Worm (Caenorhabditis elegans) whole organism, dauer: ENCODE results near the gene F19D8.2.

Experiments used
- unc-62 ChIP-seq: sonication (generic microtip); optimal IDR thresholded peaks from 2 replicates; lab custom pipeline; 2017; ENCODE audit warnings: missing biosample characterization, missing genetic modification reagents, missing genetic modification characterization

The F19D8.2 gene

ce11 chrX:13834127-13834526 is at the start of gene F19D8.2:
TSS of gene F19D8.2 (plus strand) at chrX:13834427.
- TF ChIP-seq unc-62 (GFP tag; lab: Kevin White, UChicago), result no peak

- no peak for TF ChIP-seq unc-62 (GFP tag; lab: Kevin White, UChicago)
Observed at ce11 chrX:13785268-13785667, 49.0 kb upstream of the F19D8.2 start, which contains the start of gene F55F3.4. TSS of gene F55F3.4 (plus strand) at chrX:13785568.

- no peak for TF ChIP-seq unc-62 (GFP tag; lab: Kevin White, UChicago)
Observed at ce11 chrX:13790532-13790931, 43.7 kb upstream of the F19D8.2 start, which contains the start of gene ZK1086.3. TSS of gene ZK1086.3 (plus strand) at chrX:13790832.

DNA sequence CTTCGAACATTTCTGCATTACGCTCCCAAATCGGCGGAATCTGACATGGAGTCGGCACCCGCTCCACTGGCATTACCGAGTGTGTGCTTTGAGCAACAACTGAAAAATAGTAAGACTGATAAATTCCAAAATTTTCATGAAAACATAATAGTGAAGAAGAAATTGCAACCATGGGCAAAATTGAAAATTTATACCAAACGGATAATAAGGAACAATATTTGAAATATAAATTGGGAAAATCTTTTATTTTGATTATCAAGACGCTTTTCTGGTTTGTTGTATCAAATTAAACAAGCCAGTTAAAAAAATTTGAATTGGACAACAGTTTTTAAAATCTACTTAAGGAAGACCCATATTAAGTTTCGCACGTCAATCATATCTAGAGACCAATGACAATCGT is 40.7 kb upstream of the F19D8.2 start, which contains the start of gene ZK1086.2:
TSS of gene ZK1086.2 (minus strand) at position 101 of the 400 bp plus-strand sequence.
- TF ChIP-seq unc-62 (GFP tag; lab: Kevin White, UChicago), result no peak

DNA sequence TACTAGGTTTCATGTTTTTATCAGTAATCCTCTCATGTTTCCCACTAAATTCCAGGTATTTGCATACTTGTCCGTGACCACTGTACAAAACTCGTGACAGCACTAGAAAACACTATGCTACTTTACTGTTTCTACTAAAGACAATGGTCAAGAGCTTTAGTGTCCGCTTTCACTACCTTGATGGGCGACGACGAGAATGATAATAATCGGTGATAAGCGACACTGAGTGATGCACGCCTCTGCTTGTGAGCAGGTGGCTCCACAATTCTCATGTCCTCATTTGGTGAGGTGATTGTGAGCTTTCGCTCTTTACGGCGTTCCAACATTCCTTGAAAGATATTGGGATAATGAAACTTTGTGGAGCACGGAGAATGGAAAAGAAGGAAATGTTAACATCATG is 31.0 kb upstream of the F19D8.2 start:
- no peak for TF ChIP-seq unc-62 (GFP tag; lab: Kevin White, UChicago)

DNA sequence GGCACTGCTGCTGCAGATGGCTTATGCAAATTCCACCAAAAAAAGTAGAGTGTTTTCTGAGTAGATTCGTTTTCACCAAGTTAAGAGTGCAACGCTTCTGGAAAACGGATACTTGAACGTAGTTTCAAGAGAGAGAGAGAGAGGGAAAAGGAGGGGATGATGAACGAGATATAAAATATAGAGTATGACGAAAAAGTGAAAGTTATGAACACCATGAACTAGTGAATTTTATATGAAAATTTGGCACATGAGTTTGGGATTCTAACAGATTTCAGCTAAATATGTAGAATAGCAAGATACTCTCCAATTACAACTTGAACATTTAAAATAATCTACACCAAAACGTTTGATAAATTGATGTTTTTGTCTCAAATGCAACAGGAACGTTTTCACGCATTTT is 24.5 kb upstream of the F19D8.2 start, which contains the start of gene obr-3:
TSS of gene obr-3 (minus strand) at position 101 of the 400 bp plus-strand sequence.
- TF ChIP-seq unc-62 (GFP tag; lab: Kevin White, UChicago), result no peak

DNA sequence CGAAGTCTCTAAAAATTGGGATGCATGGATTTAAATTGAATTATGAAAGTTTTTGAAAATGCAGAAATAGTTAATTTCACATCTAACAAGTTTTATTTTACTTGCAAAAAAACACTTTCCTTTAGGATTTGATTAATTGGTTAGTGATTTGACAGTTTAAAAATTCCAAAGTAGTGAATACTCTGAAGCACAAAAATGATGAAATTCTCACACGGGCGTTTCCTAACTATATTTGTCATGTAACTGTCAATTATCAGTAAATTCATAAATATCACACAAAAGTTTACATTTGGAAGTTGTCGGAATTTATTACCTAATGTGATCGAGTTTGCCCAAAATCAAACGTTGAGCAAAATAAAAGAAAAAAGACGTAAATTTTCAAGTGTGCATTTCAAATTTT is 23.1 kb upstream of the F19D8.2 start:
- TF ChIP-seq unc-62 (GFP tag; lab: Kevin White, UChicago), result no peak

ce11 chrX:13811929-13812328 is 22.3 kb upstream of the F19D8.2 start:
- no peak for TF ChIP-seq unc-62 (GFP tag; lab: Kevin White, UChicago)

ce11 chrX:13818791-13819190 is 15.4 kb upstream of the F19D8.2 start:
- TF ChIP-seq unc-62 (GFP tag; lab: Kevin White, UChicago), result no peak

- TF ChIP-seq unc-62 (GFP tag; lab: Kevin White, UChicago), result no peak
Observed at ce11 chrX:13823482-13823881, 10.7 kb upstream of the F19D8.2 start, which contains the start of gene twk-23. TSS of gene twk-23 (minus strand) at chrX:13823582.

- no peak for TF ChIP-seq unc-62 (GFP tag; lab: Kevin White, UChicago)
Observed at ce11 chrX:13833448-13833847, 779 bp upstream of the F19D8.2 start.

DNA sequence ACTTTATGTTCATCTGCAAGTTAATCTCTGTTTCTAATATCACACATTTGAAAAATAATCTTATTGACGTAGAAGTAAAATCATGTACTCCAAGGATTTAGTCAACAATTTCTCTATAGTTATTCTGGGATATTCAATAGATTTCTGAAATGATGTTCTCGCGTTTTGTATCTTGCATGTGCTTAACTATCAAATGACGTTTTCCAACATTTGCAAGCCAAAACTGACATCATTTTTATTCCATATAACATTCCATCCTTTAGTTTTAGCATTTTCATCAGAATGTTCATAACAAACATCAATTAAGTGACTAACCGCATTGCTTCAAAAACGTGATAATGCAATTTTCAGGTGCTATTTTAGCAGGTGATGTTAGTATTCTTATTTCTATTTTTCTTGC is 3.8 kb downstream of the F19D8.2 start:
- no peak for TF ChIP-seq unc-62 (GFP tag; lab: Kevin White, UChicago)

DNA sequence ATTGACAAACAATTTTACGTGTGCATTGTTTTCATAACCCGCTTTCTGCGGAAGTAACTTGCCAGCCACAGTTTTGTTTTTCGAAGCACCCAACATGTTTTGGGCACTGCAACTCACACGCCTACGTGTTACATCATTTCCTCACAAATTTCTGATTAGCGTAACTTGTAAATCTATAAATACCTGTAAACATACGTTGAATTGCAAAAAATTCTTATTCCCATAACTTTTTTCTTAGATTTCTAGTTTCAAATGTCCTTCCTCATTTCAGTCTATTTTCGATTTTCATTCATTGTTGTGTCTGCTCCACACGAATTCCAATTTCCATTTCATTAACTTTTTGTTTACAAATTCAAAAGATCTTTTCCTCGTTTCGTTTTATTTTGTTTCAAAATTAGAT is 6.1 kb downstream of the F19D8.2 start:
- TF ChIP-seq unc-62 (GFP tag; lab: Kevin White, UChicago), result no peak

ce11 chrX:13841277-13841676 is 7.0 kb downstream of the F19D8.2 start, which contains the start of gene M03B6.1:
TSS of gene M03B6.1 (plus strand) at chrX:13841610.
- TF ChIP-seq unc-62 (GFP tag; lab: Kevin White, UChicago), result no peak

ce11 chrX:13843676-13844075 is 9.4 kb downstream of the F19D8.2 start, which contains the start of gene M03B6.5:
TSS of gene M03B6.5 (plus strand) at chrX:13843976.
- no peak for TF ChIP-seq unc-62 (GFP tag; lab: Kevin White, UChicago)

ce11 chrX:13846024-13846423 is 11.8 kb downstream of the F19D8.2 start:
- TF ChIP-seq unc-62 (GFP tag; lab: Kevin White, UChicago), result no peak

- no peak for TF ChIP-seq unc-62 (GFP tag; lab: Kevin White, UChicago)
Observed at ce11 chrX:13850359-13850758, 16.1 kb downstream of the F19D8.2 start.
